Fruit fly (Drosophila melanogaster): Measurements from ENCODE around the gene Clc.

Clc gene

DNA sequence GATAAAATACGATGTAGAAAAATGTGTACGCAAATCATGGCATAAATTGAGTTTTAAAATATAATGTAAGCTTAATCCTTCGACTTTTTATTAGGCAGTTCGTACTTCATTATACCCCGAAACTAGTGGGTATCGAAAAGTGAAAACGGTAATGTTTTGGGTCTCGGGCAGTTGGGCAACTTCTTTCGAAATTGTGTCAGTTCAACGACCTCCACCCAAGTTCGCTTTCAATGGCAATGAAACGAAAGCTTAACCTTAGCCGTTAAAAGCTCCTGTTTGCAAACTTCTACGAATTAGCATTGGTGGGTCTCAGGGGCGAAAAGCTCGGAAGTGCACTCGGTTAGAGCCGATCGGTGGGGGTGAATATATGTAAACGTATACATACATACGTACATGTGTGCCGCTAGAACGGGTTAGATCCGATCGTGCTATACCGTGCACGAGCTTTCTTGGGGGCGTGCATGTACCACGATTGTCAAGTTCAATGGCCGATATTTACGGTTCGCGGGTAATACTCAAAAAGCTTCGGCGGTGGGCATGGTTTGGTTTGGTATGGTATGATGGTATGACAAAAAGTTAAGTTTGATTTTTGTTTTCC is 10.6 kb upstream of the Clc start:
- no peak for TF ChIP-seq Myc (optimal IDR thresholded peaks at IDR 0.05)
- TF ChIP-seq Sin3A (optimal IDR thresholded peaks at IDR 0.05), result no peak
- TF ChIP-seq ttk (optimal IDR thresholded peaks at IDR 0.05), result no peak
- no peak for TF ChIP-seq h (optimal IDR thresholded peaks at IDR 0.05)
- no peak for TF ChIP-seq psq (optimal IDR thresholded peaks at IDR 0.05)
- TF ChIP-seq insv (optimal IDR thresholded peaks at IDR 0.05), result no peak

DNA sequence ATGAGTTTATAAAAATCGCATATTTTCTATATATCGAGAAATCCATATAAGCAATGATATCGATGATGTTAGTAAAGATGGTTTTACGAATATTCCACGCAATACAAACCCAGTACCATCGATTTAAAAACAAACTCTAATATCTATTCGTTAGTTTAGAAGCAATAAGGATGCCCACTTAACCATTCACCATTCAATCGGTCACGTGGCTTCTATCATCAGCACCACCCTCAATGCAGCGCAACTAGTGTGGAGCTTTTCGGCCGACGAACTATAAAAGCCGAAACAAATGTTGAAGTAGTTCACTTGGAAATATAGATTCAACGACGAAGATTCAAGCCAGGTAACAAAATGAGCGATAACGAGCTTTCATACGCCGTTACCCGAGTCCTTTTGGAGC is 9.5 kb upstream of the Clc start, which contains the start of gene CG13813:
TSS of gene CG13813 (plus strand) at position 301 of the 400 bp plus-strand sequence.
- no peak for TF ChIP-seq insv (optimal IDR thresholded peaks at IDR 0.05)
- no peak for TF ChIP-seq ttk (optimal IDR thresholded peaks at IDR 0.05)
- TF ChIP-seq Sin3A (optimal IDR thresholded peaks at IDR 0.05), result no peak
- no peak for TF ChIP-seq Myc (optimal IDR thresholded peaks at IDR 0.05)
- no peak for TF ChIP-seq psq (optimal IDR thresholded peaks at IDR 0.05)
- TF ChIP-seq h (optimal IDR thresholded peaks at IDR 0.05), result no peak

DNA sequence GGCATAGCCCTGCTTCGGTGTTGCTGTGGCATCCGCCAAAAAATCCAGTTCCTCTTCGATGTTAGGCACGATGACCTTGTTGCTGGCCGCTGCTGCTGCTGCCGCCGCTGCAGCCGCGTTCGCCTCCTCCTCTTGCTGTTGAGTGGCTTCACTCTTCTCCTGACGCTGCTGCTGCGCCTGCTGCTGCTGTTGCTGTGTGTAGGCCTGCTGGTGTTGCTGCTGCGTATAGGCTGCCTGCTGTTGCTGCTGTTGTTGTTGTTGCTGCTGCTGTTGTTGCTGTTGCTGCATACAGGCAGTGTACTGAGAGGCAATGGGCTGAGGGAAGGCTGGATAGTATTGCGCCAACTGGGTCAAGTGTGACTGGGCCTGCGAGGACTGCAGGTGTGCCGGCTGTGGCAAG is 3.7 kb upstream of the Clc start:
- TF ChIP-seq Myc (optimal IDR thresholded peaks at IDR 0.05) (no peak), psq (optimal IDR thresholded peaks at IDR 0.05) (no peak), ttk (optimal IDR thresholded peaks at IDR 0.05) (no peak), insv (optimal IDR thresholded peaks at IDR 0.05) (no peak), h (optimal IDR thresholded peaks at IDR 0.05) (no peak), Sin3A (optimal IDR thresholded peaks at IDR 0.05) (no peak)

DNA sequence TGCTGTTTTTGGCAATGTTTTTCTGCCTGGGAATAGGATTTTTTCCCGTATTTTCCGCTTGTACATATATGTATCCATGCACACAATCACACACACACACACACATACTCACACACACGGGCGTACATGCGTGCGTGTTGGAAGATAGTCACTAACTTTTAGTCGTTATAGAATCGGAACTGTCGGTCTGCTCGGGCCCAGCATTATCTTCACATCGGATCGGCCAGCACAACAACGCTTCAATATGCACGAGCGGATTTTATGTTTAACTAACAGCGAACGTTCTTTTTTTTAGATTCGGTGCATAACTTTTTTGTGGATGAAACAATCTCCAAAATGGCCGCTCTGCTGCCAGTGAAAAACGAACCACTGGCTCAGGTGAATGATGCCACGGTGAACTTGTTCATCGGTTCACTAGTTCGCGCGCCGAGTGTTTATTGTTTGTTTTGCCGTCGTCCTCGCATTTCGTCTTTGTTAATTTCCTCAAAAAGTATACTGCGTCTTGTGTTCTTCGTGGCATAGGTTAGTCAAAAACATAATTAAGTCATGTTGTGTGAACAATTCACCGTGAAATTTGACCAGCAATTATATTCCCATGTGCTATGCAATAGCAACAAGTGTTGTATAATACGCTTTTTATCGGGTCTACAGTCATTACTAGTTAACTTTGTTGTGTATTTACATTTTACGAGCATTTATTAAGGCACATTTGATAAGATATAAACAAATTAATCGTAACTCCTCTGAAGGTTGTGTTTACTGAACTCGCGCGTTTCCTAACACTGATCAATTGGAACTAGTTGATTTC is 514 bp downstream of the Clc start, which contains the start of the genes CG6951 and CG17233:
TSS of gene CG6951 (plus strand) at position 105 of the 808 bp plus-strand sequence.
TSS of gene CG17233 (minus strand) at position 741 of the 808 bp plus-strand sequence.
- TF ChIP-seq insv (optimal IDR thresholded peaks at IDR 0.05) (no peak), Myc (optimal IDR thresholded peaks at IDR 0.05) (no peak), Sin3A (optimal IDR thresholded peaks at IDR 0.05) (no peak), psq (optimal IDR thresholded peaks at IDR 0.05) (no peak), ttk (optimal IDR thresholded peaks at IDR 0.05) (no peak), h (optimal IDR thresholded peaks at IDR 0.05) (no peak)

DNA sequence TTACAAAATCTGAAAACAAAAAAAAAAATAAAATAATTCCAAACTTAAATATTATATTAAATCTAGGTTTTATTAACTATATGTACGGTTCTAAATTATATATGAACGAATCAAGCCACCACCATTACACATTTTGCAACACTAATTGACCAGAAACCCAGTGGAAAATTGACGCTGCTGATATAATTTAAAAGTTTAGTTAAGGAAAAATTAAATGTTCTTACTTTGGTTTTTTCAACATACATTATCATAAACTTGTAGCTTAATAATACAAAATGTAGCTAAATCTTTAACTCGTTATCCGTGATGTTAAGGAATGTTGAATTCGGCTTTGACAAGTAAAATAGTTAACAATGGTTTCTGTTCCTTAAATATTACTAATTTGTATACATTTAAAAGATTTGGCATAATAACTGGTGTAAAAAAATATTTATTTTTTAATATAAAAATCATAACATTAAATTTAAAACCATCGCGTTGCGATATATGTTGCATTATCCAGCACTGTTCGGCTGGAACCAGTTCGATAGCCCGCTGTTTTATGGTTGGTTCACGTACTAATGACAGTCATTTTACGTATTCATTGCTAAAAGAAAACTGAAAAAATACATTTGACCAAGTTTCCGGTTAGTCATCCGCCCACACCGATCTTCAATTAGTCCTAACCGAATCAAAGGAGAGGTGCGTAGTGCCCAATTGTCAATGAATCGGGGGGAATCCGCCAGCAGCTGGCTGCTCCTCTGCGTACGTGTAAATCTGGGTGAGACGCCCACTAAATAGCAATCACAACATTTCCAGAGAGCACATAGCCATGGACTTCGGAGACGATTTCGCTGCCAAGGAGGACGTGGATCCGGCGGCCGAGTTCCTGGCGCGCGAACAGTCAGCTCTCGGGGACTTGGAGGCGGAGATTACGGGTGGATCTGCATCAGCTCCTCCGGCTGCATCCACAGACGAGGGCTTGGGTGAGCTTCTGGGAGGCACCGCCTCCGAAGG is 1.4 kb downstream of the Clc start:
- TF ChIP-seq ttk (optimal IDR thresholded peaks at IDR 0.05), result no peak
- no peak for TF ChIP-seq insv (optimal IDR thresholded peaks at IDR 0.05)
- TF ChIP-seq Sin3A (optimal IDR thresholded peaks at IDR 0.05), result no peak
- no peak for TF ChIP-seq psq (optimal IDR thresholded peaks at IDR 0.05)
- no peak for TF ChIP-seq Myc (optimal IDR thresholded peaks at IDR 0.05)
- no peak for TF ChIP-seq h (optimal IDR thresholded peaks at IDR 0.05)

DNA sequence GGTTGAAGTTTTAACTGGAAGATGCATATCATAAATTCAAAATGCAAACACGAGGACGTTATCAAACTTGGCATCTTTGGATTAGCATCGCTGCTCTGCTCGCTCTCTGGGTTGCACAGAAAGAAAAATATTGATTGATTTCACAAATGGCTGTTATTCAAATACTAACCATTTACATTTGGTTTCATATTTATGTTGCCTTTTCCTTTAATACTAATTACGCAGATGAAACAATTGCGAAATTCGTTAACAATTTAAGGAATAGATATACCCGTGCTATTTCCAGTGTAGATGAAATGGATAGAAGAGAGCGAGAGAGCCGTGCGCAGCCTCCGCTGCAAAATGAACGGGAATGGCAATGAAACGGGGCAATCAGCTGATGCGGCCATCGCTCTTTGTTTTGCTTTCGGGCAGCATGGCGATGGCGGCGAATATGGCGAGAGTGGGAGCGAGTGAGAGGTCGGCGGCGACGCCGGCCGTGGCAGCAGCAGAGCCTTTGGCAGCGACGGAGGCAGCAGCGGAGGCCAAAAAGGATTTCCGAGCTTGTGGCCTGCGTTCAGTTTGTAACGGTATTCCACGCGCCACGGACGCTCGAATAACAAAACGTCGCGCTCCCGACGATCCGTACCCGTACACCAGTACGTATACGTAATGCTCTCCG is 6.8 kb downstream of the Clc start, which contains the start of gene rdgC:
TSS of gene rdgC (plus strand) at position 568 of the 661 bp plus-strand sequence.
- TF ChIP-seq h (optimal IDR thresholded peaks at IDR 0.05), result no peak
- no peak for TF ChIP-seq ttk (optimal IDR thresholded peaks at IDR 0.05)
- no peak for TF ChIP-seq insv (optimal IDR thresholded peaks at IDR 0.05)
- no peak for TF ChIP-seq Myc (optimal IDR thresholded peaks at IDR 0.05)
- TF ChIP-seq psq (optimal IDR thresholded peaks at IDR 0.05), result no peak
- no peak for TF ChIP-seq Sin3A (optimal IDR thresholded peaks at IDR 0.05)

DNA sequence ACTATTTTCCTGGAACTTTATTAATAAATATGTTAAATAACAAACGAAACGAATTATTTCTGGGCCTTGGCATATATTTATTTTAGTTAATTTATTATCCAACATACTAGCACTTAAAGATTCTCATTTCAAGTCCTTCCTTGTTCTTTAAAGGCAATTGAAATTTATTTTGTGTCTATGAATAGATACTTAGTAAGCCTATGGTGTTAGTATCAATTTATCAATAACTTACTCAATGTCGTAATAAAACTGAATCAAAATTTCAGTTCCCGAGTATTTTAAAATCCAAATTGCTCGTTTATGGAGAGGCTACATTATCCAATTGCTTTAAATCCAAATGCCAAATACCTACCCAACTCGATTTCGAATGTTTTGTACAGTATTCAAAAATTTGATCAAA is 24.7 kb downstream of the Clc start, which contains the start of gene CG32228:
TSS of gene CG32228 (plus strand) at position 301 of the 400 bp plus-strand sequence.
- TF ChIP-seq h (optimal IDR thresholded peaks at IDR 0.05) (no peak), Myc (optimal IDR thresholded peaks at IDR 0.05) (no peak), Sin3A (optimal IDR thresholded peaks at IDR 0.05) (no peak), psq (optimal IDR thresholded peaks at IDR 0.05) (no peak), insv (optimal IDR thresholded peaks at IDR 0.05) (no peak), ttk (optimal IDR thresholded peaks at IDR 0.05) (no peak)

DNA sequence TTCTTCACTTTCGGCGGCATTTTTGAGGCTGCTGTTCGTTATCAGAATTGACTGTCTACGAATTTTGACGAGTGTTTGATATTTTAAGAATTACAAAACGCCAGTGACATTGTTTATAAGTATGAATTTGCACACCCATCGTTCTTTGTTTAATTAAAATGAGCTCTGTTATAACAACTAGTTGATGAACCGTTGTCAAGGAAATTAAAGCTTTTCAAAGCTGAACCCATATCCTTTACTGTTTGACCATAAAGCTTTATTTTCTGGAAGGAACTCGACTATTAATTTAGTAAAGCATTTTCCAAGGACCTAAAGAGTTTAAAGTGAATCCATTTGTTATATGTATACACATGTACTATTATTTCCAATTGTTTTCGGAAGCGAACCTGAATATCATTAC is 34.4 kb downstream of the Clc start, which contains the start of gene CG17122:
TSS of gene CG17122 (minus strand) at position 101 of the 400 bp plus-strand sequence.
- TF ChIP-seq ttk (optimal IDR thresholded peaks at IDR 0.05) (no peak), Myc (optimal IDR thresholded peaks at IDR 0.05) (no peak), psq (optimal IDR thresholded peaks at IDR 0.05) (no peak), insv (optimal IDR thresholded peaks at IDR 0.05) (no peak), Sin3A (optimal IDR thresholded peaks at IDR 0.05) (no peak), h (optimal IDR thresholded peaks at IDR 0.05) (no peak)

DNA sequence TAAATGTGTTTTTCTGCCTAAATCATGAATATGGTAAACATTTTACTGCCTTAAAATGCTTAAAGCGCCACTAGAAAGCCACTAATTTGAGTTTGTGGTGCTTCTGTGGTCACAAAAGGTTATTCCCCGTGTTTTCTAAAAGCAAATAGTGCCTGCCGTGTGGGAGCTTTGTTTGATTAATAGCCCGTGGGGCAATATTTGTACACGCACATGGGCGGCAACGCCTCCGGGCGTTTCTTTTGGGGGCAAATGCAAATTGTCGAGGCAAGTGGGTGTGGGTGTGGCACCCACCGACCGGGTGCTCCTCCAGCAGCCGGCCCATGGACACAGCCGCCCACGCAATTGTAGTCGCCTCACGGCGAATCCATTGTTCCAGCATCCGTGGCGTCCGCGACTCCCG is 35.0 kb downstream of the Clc start:
- no peak for TF ChIP-seq insv (optimal IDR thresholded peaks at IDR 0.05)
- no peak for TF ChIP-seq Myc (optimal IDR thresholded peaks at IDR 0.05)
- TF ChIP-seq psq (optimal IDR thresholded peaks at IDR 0.05), result no peak
- no peak for TF ChIP-seq Sin3A (optimal IDR thresholded peaks at IDR 0.05)
- no peak for TF ChIP-seq h (optimal IDR thresholded peaks at IDR 0.05)
- TF ChIP-seq ttk (optimal IDR thresholded peaks at IDR 0.05), result no peak

DNA sequence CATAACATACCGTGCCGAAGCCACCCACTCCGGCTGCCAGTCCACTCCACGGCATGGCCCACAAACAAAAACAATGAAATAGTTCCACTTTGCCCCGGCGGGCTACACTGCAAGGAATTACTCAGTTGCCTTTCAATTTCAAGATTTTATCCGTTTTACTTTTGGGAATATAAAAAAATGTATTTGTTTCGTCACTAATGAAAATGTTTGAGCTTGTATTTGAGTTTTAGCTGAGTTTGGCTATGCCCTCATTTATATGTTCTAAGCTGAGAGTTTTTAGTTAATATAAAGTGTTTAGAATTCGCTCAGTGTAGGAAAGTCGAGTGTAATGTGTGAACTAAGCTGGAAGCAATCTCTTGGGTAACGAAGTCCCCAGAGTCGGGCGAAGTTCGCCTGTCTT is 35.8 kb downstream of the Clc start:
- TF ChIP-seq psq (optimal IDR thresholded peaks at IDR 0.05), result no peak

DNA sequence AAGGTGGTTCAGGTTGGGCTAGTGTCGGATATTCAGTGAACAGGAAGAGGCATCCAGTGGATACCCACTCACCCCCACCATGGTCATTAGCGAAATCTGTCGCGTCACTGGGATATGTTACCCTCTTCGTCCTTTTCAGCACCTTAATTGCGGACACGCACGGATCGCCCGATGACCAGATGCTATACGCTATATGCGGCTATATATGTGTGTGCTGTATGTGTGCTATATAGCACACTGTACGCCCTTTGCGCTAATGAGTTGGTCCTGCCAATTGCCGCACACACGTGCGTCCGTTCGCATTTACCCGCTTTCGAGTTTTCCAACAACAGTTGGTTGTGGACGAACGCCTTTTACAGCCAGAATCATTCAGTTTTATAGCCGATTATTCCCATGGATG is 40.4 kb downstream of the Clc start:
- TF ChIP-seq insv (optimal IDR thresholded peaks at IDR 0.05), result no peak
- no peak for TF ChIP-seq ttk (optimal IDR thresholded peaks at IDR 0.05)
- TF ChIP-seq Sin3A (optimal IDR thresholded peaks at IDR 0.05), result no peak
- no peak for TF ChIP-seq Myc (optimal IDR thresholded peaks at IDR 0.05)
- TF ChIP-seq h (optimal IDR thresholded peaks at IDR 0.05), result no peak
